Worm (Caenorhabditis elegans) whole organism, young adult: ENCODE measurements around the gene set-3.

Source experiments
- B0019.2 ChIP-seq: fragments of 200-800 bp; sonication (Bioruptor generic); conservative IDR thresholded peaks from 2 replicates; pipeline ENCODE4 v1.3.6; 2022; ENCODE audit warnings: missing genetic modification reagents, missing genetic modification characterization, missing compliant biosample characterization
- B0261.1 ChIP-seq: sonication (generic microtip); optimal IDR thresholded peaks from 2 replicates; lab custom pipeline; 2016; ENCODE audit warnings: mild to moderate bottlenecking, missing genetic modification characterization, moderate library complexity, missing compliant biosample characterization
- B0336.3 ChIP-seq: fragments of 200-800 bp; sonication (Bioruptor generic); IDR thresholded peaks from 2 replicates; pipeline ENCODE4 v1.3.6; 2022; ENCODE audit warnings: missing genetic modification characterization, missing compliant biosample characterization
- F10E7.11 ChIP-seq: sonication (generic microtip); optimal IDR thresholded peaks from 2 replicates; lab custom pipeline; 2017; ENCODE audit warnings: mild to moderate bottlenecking, missing genetic modification characterization, moderate library complexity, missing compliant biosample characterization
- F57A8.1 ChIP-seq: fragments of 200-800 bp; sonication (Bioruptor generic); optimal IDR thresholded peaks from 2 replicates; lab custom pipeline; 2018; ENCODE audit warnings: mild to moderate bottlenecking, missing genetic modification characterization, moderate library complexity, missing compliant biosample characterization
- K11D2.4 ChIP-seq: fragments of 200-800 bp; sonication (Bioruptor generic); IDR thresholded peaks from 2 replicates; pipeline ENCODE4 v1.3.6; 2022; ENCODE audit warnings: missing genetic modification reagents, missing genetic modification characterization, missing compliant biosample characterization
- K12H6.12 ChIP-seq: fragments of 200-800 bp; sonication (Bioruptor generic); optimal IDR thresholded peaks from 2 replicates; lab custom pipeline; 2018; ENCODE audit warnings: mild to moderate bottlenecking, missing genetic modification characterization, missing compliant biosample characterization
- Y53F4B.3 ChIP-seq: fragments of 200-800 bp; sonication (Bioruptor generic); IDR thresholded peaks from 2 replicates; pipeline ENCODE4 v1.3.6; 2022; ENCODE audit warnings: missing genetic modification reagents, missing genetic modification characterization, missing compliant biosample characterization
- Y67H2A.10 ChIP-seq: fragments of 200-800 bp; sonication (Bioruptor generic); conservative IDR thresholded peaks from 2 replicates; pipeline ENCODE4 v1.3.6; 2022; ENCODE audit warnings: missing genetic modification reagents, missing genetic modification characterization, missing compliant biosample characterization
- Y79H2A.3 ChIP-seq: fragments of 200-800 bp; sonication (Bioruptor generic); conservative IDR thresholded peaks from 2 replicates; pipeline ENCODE4 v1.3.6; 2022; ENCODE audit warnings: missing genetic modification reagents, missing genetic modification characterization, missing compliant biosample characterization
- ZK185.1 ChIP-seq: sonication (generic microtip); optimal IDR thresholded peaks from 2 replicates; lab custom pipeline; 2016; ENCODE audit warnings: mild to moderate bottlenecking, missing genetic modification characterization, missing compliant biosample characterization; ENCODE audit not compliant: poor library complexity, severe bottlenecking
- attf-3 ChIP-seq: fragments of 200-800 bp; sonication (Bioruptor generic); conservative IDR thresholded peaks from 2 replicates; pipeline ENCODE4 v1.3.6; 2022; ENCODE audit warnings: missing genetic modification reagents, missing genetic modification characterization, missing compliant biosample characterization
- attf-5 ChIP-seq: fragments of 200-800 bp; sonication (Bioruptor generic); optimal IDR thresholded peaks from 2 replicates; lab custom pipeline; 2018; ENCODE audit warnings: mild to moderate bottlenecking, missing genetic modification characterization, missing compliant biosample characterization
- bed-1 ChIP-seq: fragments of 200-800 bp; sonication (Bioruptor generic); IDR thresholded peaks from 2 replicates; pipeline ENCODE4 v1.3.6; 2022; ENCODE audit warnings: missing genetic modification reagents, missing genetic modification characterization, missing compliant biosample characterization
- ceh-27 ChIP-seq: fragments of 200-800 bp; sonication (Bioruptor generic); optimal IDR thresholded peaks from 2 replicates; lab custom pipeline; 2018; ENCODE audit warnings: mild to moderate bottlenecking, missing genetic modification characterization, moderate library complexity, missing compliant biosample characterization
- chd-7 ChIP-seq: sonication (generic microtip); optimal IDR thresholded peaks from 2 replicates; lab custom pipeline; 2016; ENCODE audit warnings: mild to moderate bottlenecking, missing genetic modification characterization, moderate library complexity, missing compliant biosample characterization
- die-1 ChIP-seq: sonication (generic microtip); optimal IDR thresholded peaks from 2 replicates; lab custom pipeline; 2016; ENCODE audit warnings: missing genotype, mild to moderate bottlenecking, missing genetic modification characterization, missing compliant biosample characterization
- dpl-1 ChIP-seq: fragments of 150-350 bp; optimal IDR thresholded peaks from 2 replicates; lab custom pipeline; 2014; ENCODE audit warnings: missing biosample characterization, missing genetic modification reagents, missing genetic modification characterization
- egl-44 ChIP-seq: fragments of 200-800 bp; sonication (Bioruptor generic); IDR thresholded peaks from 2 replicates; pipeline ENCODE4 v1.3.6; 2022; ENCODE audit warnings: missing genetic modification reagents, missing genetic modification characterization, missing compliant biosample characterization
- egrh-3 ChIP-seq: fragments of 200-800 bp; sonication (Bioruptor generic); IDR thresholded peaks from 2 replicates; pipeline ENCODE4 v1.3.6; 2022; ENCODE audit warnings: missing genetic modification reagents, missing genetic modification characterization, missing compliant biosample characterization
- ekl-4 ChIP-seq: fragments of 200-800 bp; sonication (Bioruptor generic); IDR thresholded peaks from 2 replicates; pipeline ENCODE4 v1.3.6; 2022; ENCODE audit warnings: missing genetic modification reagents, missing genetic modification characterization, missing compliant biosample characterization
- ets-4 ChIP-seq: fragments of 200-800 bp; sonication (Bioruptor generic); optimal IDR thresholded peaks from 2 replicates; lab custom pipeline; 2018; ENCODE audit warnings: mild to moderate bottlenecking, missing genetic modification characterization, missing compliant biosample characterization
- him-1 ChIP-seq: sonication (generic microtip); optimal IDR thresholded peaks from 2 replicates; lab custom pipeline; 2016; ENCODE audit warnings: missing genotype, missing genetic modification reagents, missing genetic modification characterization, missing compliant biosample characterization
- hmg-1.2 ChIP-seq: fragments of 200-800 bp; sonication (Bioruptor generic); IDR thresholded peaks from 2 replicates; pipeline ENCODE4 v1.3.6; 2022; ENCODE audit warnings: missing genetic modification reagents, missing genetic modification characterization, missing compliant biosample characterization
- hrde-1 ChIP-seq: sonication (generic microtip); optimal IDR thresholded peaks from 2 replicates; lab custom pipeline; 2016; ENCODE audit warnings: missing genetic modification characterization, mild to moderate bottlenecking, missing compliant biosample characterization, moderate library complexity, missing genotype, missing genetic modification reagents, borderline replicate concordance
- let-607 ChIP-seq, 2 experiments: fragments of 200-800 bp in 1 of 2; sonication (Bioruptor generic) in 1 of 2; sonication (generic microtip) in 1 of 2; optimal IDR thresholded peaks; 2 replicates each; lab custom pipeline; 2016 to 2018; ENCODE audit warnings: mild to moderate bottlenecking in 2 of 2, missing compliant biosample characterization in 2 of 2, missing genetic modification characterization in 2 of 2, moderate library complexity in 2 of 2, missing genotype in 1 of 2
- lin-26 ChIP-seq: fragments of 200-800 bp; sonication (Bioruptor generic); IDR thresholded peaks from 2 replicates; pipeline ENCODE4 v1.3.6; 2022; ENCODE audit warnings: missing genetic modification reagents, missing genetic modification characterization, missing compliant biosample characterization
- lin-35 ChIP-seq, 3 experiments: fragments of 150-350 bp in 2 of 3; sonication (generic microtip) in 1 of 3; optimal IDR thresholded peaks; 2 replicates each; lab custom pipeline; 2014 to 2018; ENCODE audit warnings: missing biosample characterization in 3 of 3, missing genetic modification characterization in 3 of 3, missing genetic modification reagents in 3 of 3
- lin-40 ChIP-seq: sonication (generic microtip); optimal IDR thresholded peaks from 2 replicates; lab custom pipeline; 2016; ENCODE audit warnings: missing genetic modification characterization, mild to moderate bottlenecking, missing compliant biosample characterization, missing genotype, missing genetic modification reagents
- lsl-1 ChIP-seq: fragments of 200-800 bp; sonication (Bioruptor generic); optimal IDR thresholded peaks from 2 replicates; lab custom pipeline; 2018; ENCODE audit warnings: mild to moderate bottlenecking, missing genetic modification characterization, moderate library complexity, missing compliant biosample characterization
- mes-4 ChIP-seq: sonication (generic microtip); optimal IDR thresholded peaks from 2 replicates; lab custom pipeline; 2016; ENCODE audit warnings: missing genotype, missing genetic modification characterization, missing compliant biosample characterization
- mxl-1 ChIP-seq: sonication (generic microtip); optimal IDR thresholded peaks from 2 replicates; lab custom pipeline; 2016; ENCODE audit warnings: missing genetic modification characterization, missing compliant biosample characterization
- nfyb-1 ChIP-seq: fragments of 200-800 bp; sonication (Bioruptor generic); IDR thresholded peaks from 2 replicates; pipeline ENCODE4 v1.3.6; 2022; ENCODE audit warnings: missing genetic modification reagents, missing genetic modification characterization, missing compliant biosample characterization
- nhr-80 ChIP-seq: sonication (generic microtip); optimal IDR thresholded peaks from 2 replicates; lab custom pipeline; 2016; ENCODE audit warnings: missing genetic modification characterization, missing compliant biosample characterization
- nhr-90 ChIP-seq: sonication (generic microtip); optimal IDR thresholded peaks from 2 replicates; lab custom pipeline; 2016; ENCODE audit warnings: missing genotype, mild to moderate bottlenecking, missing genetic modification characterization, missing compliant biosample characterization
- pbrm-1 ChIP-seq: fragments of 200-800 bp; sonication (Bioruptor generic); IDR thresholded peaks from 2 replicates; pipeline ENCODE4 v1.3.6; 2022; ENCODE audit warnings: missing genetic modification reagents, missing genetic modification characterization, missing compliant biosample characterization
- snpc-1.1 ChIP-seq: sonication (generic microtip); optimal IDR thresholded peaks from 2 replicates; lab custom pipeline; 2017; ENCODE audit warnings: missing genetic modification characterization, mild to moderate bottlenecking, missing compliant biosample characterization, antibody characterized with exemption, moderate library complexity, missing genotype, missing genetic modification reagents; ENCODE audit not compliant: insufficient read depth
- snpc-4 ChIP-seq, 5 experiments: fragments of 150-350 bp in 1 of 5; sonication (generic microtip) in 4 of 5; optimal IDR thresholded peaks; 2 replicates each; lab custom pipeline; 2014 to 2018; ENCODE audit warnings: missing genetic modification characterization in 5 of 5, missing biosample characterization in 3 of 5, antibody characterized with exemption in 2 of 5, mild to moderate bottlenecking in 2 of 5, missing compliant biosample characterization in 2 of 5, missing genotype in 2 of 5, moderate library complexity in 2 of 5, missing genetic modification reagents in 1 of 5
- somi-1 ChIP-seq: fragments of 200-800 bp; sonication (Bioruptor generic); optimal IDR thresholded peaks from 2 replicates; lab custom pipeline; 2018; ENCODE audit warnings: mild to moderate bottlenecking, missing genetic modification characterization, missing compliant biosample characterization
- unc-62 ChIP-seq: fragments of 150-350 bp; optimal IDR thresholded peaks from 2 replicates; lab custom pipeline; 2014; ENCODE audit warnings: missing biosample characterization, missing genetic modification reagents, missing genetic modification characterization
- zfh-2 ChIP-seq: fragments of 200-800 bp; sonication (Bioruptor generic); conservative IDR thresholded peaks from 2 replicates; pipeline ENCODE4 v1.3.6; 2022; ENCODE audit warnings: missing genetic modification reagents, missing genetic modification characterization, missing compliant biosample characterization
- ztf-18 ChIP-seq: sonication (generic microtip); optimal IDR thresholded peaks from 2 replicates; lab custom pipeline; 2016; ENCODE audit warnings: missing genotype, mild to moderate bottlenecking, missing genetic modification characterization, missing compliant biosample characterization
- ztf-26 ChIP-seq: sonication (generic microtip); optimal IDR thresholded peaks from 2 replicates; lab custom pipeline; 2017; ENCODE audit warnings: missing genetic modification characterization, missing compliant biosample characterization
- ztf-6 ChIP-seq: fragments of 200-800 bp; sonication (Bioruptor generic); IDR thresholded peaks from 2 replicates; pipeline ENCODE4 v1.3.6; 2022; ENCODE audit warnings: missing genetic modification reagents, missing genetic modification characterization, missing compliant biosample characterization

Gene set-3

DNA sequence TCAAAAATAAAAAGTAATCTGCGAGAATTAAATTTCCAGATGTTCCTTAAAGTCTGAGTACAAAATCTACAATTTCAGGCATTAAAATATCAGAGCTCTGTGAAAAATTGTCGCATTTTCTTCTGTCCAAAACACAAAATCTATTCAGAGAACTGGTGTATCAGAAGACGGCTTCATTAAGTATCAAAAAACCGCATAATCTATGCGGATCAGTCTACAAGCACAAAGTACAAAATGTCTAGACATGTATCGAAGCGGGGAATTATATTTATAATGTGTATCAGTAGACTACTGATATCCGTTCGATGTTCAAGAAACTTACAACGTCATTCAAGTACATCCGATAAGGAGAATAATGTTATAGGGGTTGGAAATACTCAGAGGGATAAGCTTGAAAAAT is 24.8 kb downstream of the set-3 start:
- TF ChIP-seq lin-26 (GFP tag; lab: Robert Waterston, UW) (no peak), B0019.2 (GFP tag; lab: Robert Waterston, UW) (no peak), B0261.1 (tag; lab: Kevin White, UChicago) (no peak), him-1 (tag; lab: Kevin White, UChicago) (no peak), mxl-1 (no peak), Y53F4B.3 (GFP tag; lab: Robert Waterston, UW) (no peak), hrde-1 (tag; lab: Kevin White, UChicago) (no peak), pbrm-1 (GFP tag; lab: Robert Waterston, UW) (no peak), F10E7.11 (tag; lab: Kevin White, UChicago) (no peak), mes-4 (tag; lab: Kevin White, UChicago) (no peak)
- TF ChIP-seq, all 124 proteins: peak for 0

DNA sequence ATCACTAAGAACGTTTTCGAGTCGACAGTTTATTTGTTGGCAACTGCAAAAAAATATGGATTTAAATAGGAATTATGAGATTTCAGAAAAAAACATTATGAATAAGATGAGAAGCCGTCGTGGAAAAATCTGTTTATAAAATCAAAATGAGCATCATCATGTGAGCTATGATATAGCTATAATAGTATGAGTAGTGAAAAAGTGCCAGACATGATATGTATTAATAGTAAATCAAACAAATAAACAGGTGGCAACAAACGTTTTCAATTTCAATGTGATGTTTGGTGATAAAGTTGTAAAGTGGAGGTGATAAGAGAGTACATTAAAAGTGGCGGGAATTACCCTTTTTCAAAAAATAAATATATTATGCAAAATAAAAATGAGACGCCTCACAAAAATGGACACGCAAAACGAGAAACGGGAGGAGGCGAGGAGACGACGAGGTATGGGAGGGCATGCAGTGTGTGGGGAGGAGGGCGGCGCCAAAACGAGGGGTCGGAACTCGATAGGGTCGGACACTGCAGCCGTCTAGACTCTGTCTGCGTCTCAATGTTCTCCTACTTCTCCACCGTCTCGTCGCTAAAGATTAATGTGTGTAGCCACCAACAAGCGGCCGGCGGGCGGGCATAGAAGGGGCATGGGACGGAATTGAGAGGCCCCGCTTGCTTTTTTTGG is 26.6 kb downstream of the set-3 start, which contains the start of gene C07A9.9:
TSS of gene C07A9.9 (minus strand) at position 51 of the 675 bp plus-strand sequence.
- peak; percentile 37 for TF ChIP-seq snpc-1.1 (tag; lab: Kevin White, UChicago)
- TF ChIP-seq bed-1 (GFP tag; lab: Robert Waterston, UW): no peak
- TF ChIP-seq K11D2.4 (GFP tag; lab: Robert Waterston, UW): peak; percentile 30; the same call in 1 of the 2 replicates
- TF ChIP-seq ztf-18 (tag; lab: Kevin White, UChicago): peak; percentile 28
- TF ChIP-seq K12H6.12 (tag; lab: Kevin White, UChicago): peak; percentile 67
- peak; percentile 49 for TF ChIP-seq die-1 (tag; lab: Kevin White, UChicago)
- no peak for TF ChIP-seq lsl-1 (GFP tag; lab: Kevin White, UChicago)
- peak in 1 of 2 experiments; percentile 3 for TF ChIP-seq let-607 (tag; optimal IDR thresholded peaks at IDR 0.05; lab: Kevin White, UChicago)
- peak; percentile 1 for TF ChIP-seq ztf-26 (tag; lab: Kevin White, UChicago)
- TF ChIP-seq egrh-3 (GFP tag; lab: Robert Waterston, UW): peak; percentile 76
- no peak for TF ChIP-seq snpc-4 (GFP tag; optimal IDR thresholded peaks at IDR 0.05; lab: Kevin White, UChicago)
- peak in 2 of 4 experiments; percentile 23 to 35 for TF ChIP-seq snpc-4 (tag; optimal IDR thresholded peaks at IDR 0.05; lab: Kevin White, UChicago)
- no peak for TF ChIP-seq Y67H2A.10
- TF ChIP-seq dpl-1: no peak
- peak; percentile 54; the same call in 1 of the 2 replicates for TF ChIP-seq ekl-4 (GFP tag; lab: Robert Waterston, UW)
- TF ChIP-seq ets-4 (GFP tag; lab: Kevin White, UChicago): peak; percentile 78
- TF ChIP-seq nhr-80 (tag; lab: Kevin White, UChicago): peak; percentile 95
- no peak for TF ChIP-seq unc-62 (GFP tag; lab: Kevin White, UChicago)
- no peak for TF ChIP-seq egl-44
- TF ChIP-seq B0336.3 (GFP tag; lab: Robert Waterston, UW): no peak
- TF ChIP-seq nhr-90 (tag; lab: Kevin White, UChicago): peak; percentile 55
- TF ChIP-seq hmg-1.2: peak; percentile 32; the same call in 1 of the 2 replicates
- TF ChIP-seq attf-3: no peak
- 0 out of 2 replicates have a peak, but pooled peaks have one; percentile 63 for TF ChIP-seq nfyb-1 (GFP tag; lab: Robert Waterston, UW)
- TF ChIP-seq ztf-6 (GFP tag; lab: Robert Waterston, UW): 0 out of 2 replicates have a peak, but pooled peaks have one; percentile 49
- TF ChIP-seq chd-7 (tag; lab: Kevin White, UChicago): peak; percentile 59
- no peak for TF ChIP-seq somi-1 (GFP tag; lab: Kevin White, UChicago)
- peak; percentile 2 for TF ChIP-seq ZK185.1 (tag; lab: Kevin White, UChicago)
- TF ChIP-seq zfh-2 (GFP tag; lab: Robert Waterston, UW): peak; percentile 99
- peak; percentile 56 for TF ChIP-seq attf-5 (GFP tag; lab: Kevin White, UChicago)
- TF ChIP-seq lin-35 (GFP tag; optimal IDR thresholded peaks at IDR 0.05; lab: Kevin White, UChicago): peak in 1 of 3 experiments; percentile 61
- TF ChIP-seq ceh-27 (GFP tag; lab: Kevin White, UChicago): peak; percentile 56
- TF ChIP-seq F57A8.1: no peak
- peak; percentile 69 for TF ChIP-seq lin-40 (tag; lab: Kevin White, UChicago)
- TF ChIP-seq Y79H2A.3 (GFP tag; lab: Robert Waterston, UW): no peak
